Fruit fly (Drosophila melanogaster): Measurements from ENCODE around the gene CG8578.

CG8578 gene

dm6 chrX:15803764-15804563 lies 40.3 kb upstream of the CG8578 start, which contains the start of the genes PGRP-LE and sd (continued):
- peak; percentile 21; the same call in 1 of the 2 replicates for TF ChIP-seq amos (GFP tag; IDR thresholded peaks at IDR 0.05; ENCODE audit: partially characterized antibody)
- no peak for TF ChIP-seq Tbp (GFP tag; optimal IDR thresholded peaks at IDR 0.05)
- no peak for TF ChIP-seq CG34422 (GFP tag; IDR thresholded peaks at IDR 0.05)
- TF ChIP-seq CG15269 (tag; optimal IDR thresholded peaks at IDR 0.05): no peak
- no peak for TF ChIP-seq Dfd (GFP tag; optimal IDR thresholded peaks at IDR 0.05)
- no peak for TF ChIP-seq CG10979 (tag; optimal IDR thresholded peaks at IDR 0.05)
- TF ChIP-seq CHES-1-like (GFP tag; optimal IDR thresholded peaks at IDR 0.05): no peak
- no peak for TF ChIP-seq nerfin-1 (tag; optimal IDR thresholded peaks at IDR 0.05)
- no peak for TF ChIP-seq B-H1 (GFP tag; IDR thresholded peaks at IDR 0.05)
- TF ChIP-seq Hr51 (GFP tag; optimal IDR thresholded peaks at IDR 0.05): peak in 1 of 2 experiments; percentile 5
- TF ChIP-seq vfl (GFP tag; optimal IDR thresholded peaks at IDR 0.05): no peak
- no peak for TF ChIP-seq schlank (tag; optimal IDR thresholded peaks at IDR 0.05)
- TF ChIP-seq CG12391 (tag; optimal IDR thresholded peaks at IDR 0.05): peak; percentile 18
- TF ChIP-seq twi (tag; optimal IDR thresholded peaks at IDR 0.05): no peak
- no peak for TF ChIP-seq pnt (GFP tag; optimal IDR thresholded peaks at IDR 0.05)
- TF ChIP-seq bcd (GFP tag; optimal IDR thresholded peaks at IDR 0.05): no peak
- peak; percentile 18 for TF ChIP-seq CG1603 (tag; optimal IDR thresholded peaks at IDR 0.05)
- no peak for TF ChIP-seq Gsc (GFP tag; IDR thresholded peaks at IDR 0.05)
- no peak for TF ChIP-seq Abd-B (GFP tag; optimal IDR thresholded peaks at IDR 0.05)
- peak; percentile 78 for TF ChIP-seq Jarid2 (GFP tag; optimal IDR thresholded peaks at IDR 0.05)
- no peak for TF ChIP-seq CG10209 (GFP tag; optimal IDR thresholded peaks at IDR 0.05)
- TF ChIP-seq Fer1 (GFP tag; optimal IDR thresholded peaks at IDR 0.05): no peak
- TF ChIP-seq luna (GFP tag; optimal IDR thresholded peaks at IDR 0.05): no peak
- TF ChIP-seq sim (GFP tag; IDR thresholded peaks at IDR 0.05): no peak
- TF ChIP-seq CG4282 (GFP tag; optimal IDR thresholded peaks at IDR 0.05): no peak
- peak; percentile 70 for TF ChIP-seq CG4707 (GFP tag; optimal IDR thresholded peaks at IDR 0.05)
- no peak for TF ChIP-seq CG4820 (GFP tag; optimal IDR thresholded peaks at IDR 0.05)
- TF ChIP-seq so (GFP tag; IDR thresholded peaks at IDR 0.05): no peak
- TF ChIP-seq Stat92E (GFP tag; optimal IDR thresholded peaks at IDR 0.05): no peak
- TF ChIP-seq TFAM (GFP tag; optimal IDR thresholded peaks at IDR 0.05): no peak
- peak; percentile 54; the same call in 2 of the 3 replicates for TF ChIP-seq CG34224 (GFP tag; IDR thresholded peaks at IDR 0.05; ENCODE audit: partially characterized antibody)
- TF ChIP-seq CG8089 (GFP tag; optimal IDR thresholded peaks at IDR 0.05): no peak
- peak; percentile 78 for TF ChIP-seq sens (GFP tag)
- peak; percentile 12 for TF ChIP-seq CoRest (tag; optimal IDR thresholded peaks at IDR 0.05)
- peak; percentile 34 for TF ChIP-seq Hmx (GFP tag; optimal IDR thresholded peaks at IDR 0.05)
- no peak for TF ChIP-seq Poxn (GFP tag; IDR thresholded peaks at IDR 0.05)
- TF ChIP-seq lilli (GFP tag; optimal IDR thresholded peaks at IDR 0.05): peak; percentile 2
- no peak for TF ChIP-seq HLHmδ (GFP tag; optimal IDR thresholded peaks at IDR 0.05)
- TF ChIP-seq Max (GFP tag; optimal IDR thresholded peaks at IDR 0.05): no peak
- no peak for TF ChIP-seq CG3838 (GFP tag; optimal IDR thresholded peaks at IDR 0.05)
- TF ChIP-seq ttk (GFP tag; IDR thresholded peaks at IDR 0.05): no peak
- no peak for TF ChIP-seq bowl (GFP tag; IDR thresholded peaks at IDR 0.05)
- TF ChIP-seq gem (tag; optimal IDR thresholded peaks at IDR 0.05): peak; percentile 17
- no peak for TF ChIP-seq Atf3 (GFP tag; optimal IDR thresholded peaks at IDR 0.05)
- 0 out of 3 replicates have a peak, but pooled peaks have one; percentile 11 for TF ChIP-seq Doc3 (GFP tag; IDR thresholded peaks at IDR 0.05; ENCODE audit: partially characterized antibody)
- no peak for TF ChIP-seq gcm (GFP tag; optimal IDR thresholded peaks at IDR 0.05)
- peak; percentile 98 for TF ChIP-seq CG3163 (GFP tag; optimal IDR thresholded peaks at IDR 0.05)
- no peak for TF ChIP-seq CG3281 (GFP tag; optimal IDR thresholded peaks at IDR 0.05)
- no peak for TF ChIP-seq CG11696 (GFP tag; IDR thresholded peaks at IDR 0.05)

Data from whole organism, embryonic.